Fruit fly (Drosophila melanogaster): ENCODE results near the gene Ac13E.

dm6 chrX:15529197-15529596 is 24.9 kb downstream of the Ac13E start:
- TF ChIP-seq CG14711 (tag; optimal IDR thresholded peaks at IDR 0.05) (no peak), CG11617 (GFP tag; optimal IDR thresholded peaks at IDR 0.05) (no peak), ovo (GFP tag; optimal IDR thresholded peaks at IDR 0.05) (no peak), pad (GFP tag; optimal IDR thresholded peaks at IDR 0.05) (no peak), toe (GFP tag; optimal IDR thresholded peaks at IDR 0.05) (no peak)
